Fruit fly (Drosophila melanogaster) whole organism, wandering third instar larva: Measurements from ENCODE around the gene Galphaf.

Experiments used
- CG9705 ChIP-seq: fragments of 200-800 bp; sonication (Bioruptor generic); optimal IDR thresholded peaks from 2 replicates; lab custom pipeline; 2018; ENCODE audit warnings: missing biosample characterization, mild to moderate bottlenecking, missing genetic modification characterization
- CrebA ChIP-seq: fragments of 200-800 bp; sonication (Bioruptor generic); optimal IDR thresholded peaks from 2 replicates; lab custom pipeline; 2016; ENCODE audit warnings: missing biosample characterization, mild to moderate bottlenecking, missing genetic modification characterization, borderline replicate concordance
- Dif ChIP-seq: fragments of 200-275, 200-300 bp; sonication (Bioruptor generic); optimal IDR thresholded peaks from 2 replicates; lab custom pipeline; 2018; ENCODE audit warnings: missing biosample characterization, missing genetic modification characterization; ENCODE audit not compliant: partially characterized antibody
- GATAd ChIP-seq: sonication (Bioruptor generic); optimal IDR thresholded peaks from 2 replicates; lab custom pipeline; 2016; ENCODE audit warnings: missing biosample characterization, missing genetic modification characterization
- HLH106 ChIP-seq: fragments of 200-800 bp; optimal IDR thresholded peaks from 3 replicates; lab custom pipeline; 2019; ENCODE audit warnings: missing biosample characterization, mild to moderate bottlenecking, missing genetic modification characterization, moderate library complexity
- Hr78 ChIP-seq: fragments of >200 bp; optimal IDR thresholded peaks from 2 replicates; lab custom pipeline; 2017; ENCODE audit warnings: missing biosample characterization, missing genetic modification characterization
- Hr83 ChIP-seq: fragments of 200-300 bp; sonication (Bioruptor generic); optimal IDR thresholded peaks from 2 replicates; lab custom pipeline; 2016; ENCODE audit warnings: missing biosample characterization, mild to moderate bottlenecking, missing genetic modification characterization, moderate library complexity; ENCODE audit not compliant: poor library complexity, severe bottlenecking
- Jra ChIP-seq: sonication (Bioruptor generic); optimal IDR thresholded peaks from 2 replicates; lab custom pipeline; 2016; ENCODE audit warnings: missing biosample characterization, missing genetic modification characterization
- Mio ChIP-seq: sonication (Bioruptor generic); optimal IDR thresholded peaks from 2 replicates; lab custom pipeline; 2016; ENCODE audit warnings: missing biosample characterization, missing genetic modification characterization
- N ChIP-seq: fragments of >200 bp; optimal IDR thresholded peaks from 2 replicates; lab custom pipeline; 2018; ENCODE audit warnings: missing biosample characterization, missing external identifiers, missing genetic modification characterization
- Rel ChIP-seq, 2 experiments: fragments of 200-800 bp; sonication (Bioruptor generic) in 1 of 2; optimal IDR thresholded peaks; 2 replicates in 1 of 2; 3 replicates in 1 of 2; lab custom pipeline; 2016 to 2019; ENCODE audit warnings: mild to moderate bottlenecking in 2 of 2, missing biosample characterization in 2 of 2, missing genetic modification characterization in 2 of 2, moderate library complexity in 1 of 2
- Sp1 ChIP-seq: fragments of 200-800 bp; sonication (Bioruptor generic); optimal IDR thresholded peaks from 3 replicates; lab custom pipeline; 2019; ENCODE audit warnings: missing biosample characterization, mild to moderate bottlenecking, missing genetic modification characterization, moderate library complexity
- Vsx2 ChIP-seq: fragments of 200-300, 225-300 bp; sonication (Bioruptor generic); optimal IDR thresholded peaks from 2 replicates; lab custom pipeline; 2018; ENCODE audit warnings: missing biosample characterization, missing genetic modification characterization; ENCODE audit not compliant: partially characterized antibody
- brk ChIP-seq: fragments of 200-800 bp; sonication (Bioruptor generic); optimal IDR thresholded peaks from 2 replicates; lab custom pipeline; 2016; ENCODE audit warnings: missing biosample characterization, mild to moderate bottlenecking, missing genetic modification characterization
- dl ChIP-seq, 2 experiments: fragments of 175-275, 200-275 bp in 1 of 2; fragments of 200-275 bp in 1 of 2; sonication (Bioruptor generic); optimal IDR thresholded peaks; lab custom pipeline; 2018; ENCODE audit warnings: mild to moderate bottlenecking in 2 of 2, missing biosample characterization in 2 of 2, missing genetic modification characterization in 2 of 2, moderate library complexity in 2 of 2; ENCODE audit not compliant: partially characterized antibody in 2 of 2, insufficient read depth in 1 of 2
- dmrt93B ChIP-seq: fragments of 200-800 bp; sonication (Bioruptor generic); optimal IDR thresholded peaks from 2 replicates; lab custom pipeline; 2018; ENCODE audit warnings: missing biosample characterization, mild to moderate bottlenecking, missing genetic modification characterization
- ey ChIP-seq: fragments of 200-800 bp; sonication (Bioruptor generic); optimal IDR thresholded peaks from 2 replicates; lab custom pipeline; 2016; ENCODE audit warnings: missing biosample characterization, missing genetic modification characterization
- fru ChIP-seq: fragments of 200-800 bp; sonication (Bioruptor generic); optimal IDR thresholded peaks from 3 replicates; lab custom pipeline; 2016; ENCODE audit warnings: missing biosample characterization, mild to moderate bottlenecking, missing genetic modification characterization
- h ChIP-seq: fragments of 200-800 bp; sonication (Bioruptor generic); optimal IDR thresholded peaks from 3 replicates; lab custom pipeline; 2016; ENCODE audit warnings: missing biosample characterization, mild to moderate bottlenecking, missing genetic modification characterization
- jim ChIP-seq: fragments of 175-275, 200-325 bp; sonication (Bioruptor generic); optimal IDR thresholded peaks from 2 replicates; lab custom pipeline; 2016; ENCODE audit warnings: missing biosample characterization, mild to moderate bottlenecking, missing genetic modification characterization
- lola ChIP-seq: fragments of >200 bp; optimal IDR thresholded peaks from 2 replicates; lab custom pipeline; 2017; ENCODE audit warnings: missing biosample characterization, missing genetic modification characterization
- psq ChIP-seq: fragments of 200-800 bp; sonication (Bioruptor generic); optimal IDR thresholded peaks from 3 replicates; lab custom pipeline; 2017; ENCODE audit warnings: missing biosample characterization, mild to moderate bottlenecking, missing genetic modification characterization, moderate library complexity
- sv ChIP-seq: fragments of 200-800 bp; sonication (Bioruptor generic); optimal IDR thresholded peaks from 3 replicates; lab custom pipeline; 2016; ENCODE audit warnings: missing biosample characterization, missing genetic modification characterization
- usp ChIP-seq: fragments of >200 bp; optimal IDR thresholded peaks from 2 replicates; lab custom pipeline; 2017; ENCODE audit warnings: missing biosample characterization, missing genetic modification characterization
- woc ChIP-seq: sonication (Bioruptor generic); optimal IDR thresholded peaks from 2 replicates; lab custom pipeline; 2016; ENCODE audit warnings: missing biosample characterization, mild to moderate bottlenecking, missing genetic modification characterization

The Galphaf gene

dm6 chr3L:16667663-16668465, at the start of gene Galphaf:
TSS of gene Galphaf (minus strand) at chr3L:16667934.
- TF ChIP-seq Hr83 (GFP tag; lab: Kevin White, UChicago) = peak; percentile 18
- TF ChIP-seq dl (GFP tag; optimal IDR thresholded peaks at IDR 0.05; lab: Kevin White, UChicago; ENCODE audit: insufficient read depth in 1 of 2, partially characterized antibody in 2 of 2) = peak; percentile 18 to 85
- TF ChIP-seq fru (GFP tag; lab: Kevin White, UChicago) = peak; percentile 26
- no peak for TF ChIP-seq psq (GFP tag; lab: Kevin White, UChicago)
- no peak for TF ChIP-seq Rel (GFP tag; optimal IDR thresholded peaks at IDR 0.05; lab: Kevin White, UChicago)
- TF ChIP-seq Rel (tag; optimal IDR thresholded peaks at IDR 0.05; lab: Kevin White, UChicago) = peak; percentile 28
- TF ChIP-seq Mio (GFP tag; lab: Kevin White, UChicago) = no peak
- no peak for TF ChIP-seq GATAd (GFP tag; lab: Kevin White, UChicago)
- no peak for TF ChIP-seq Sp1 (GFP tag; lab: Kevin White, UChicago)
- TF ChIP-seq N (GFP tag; lab: Kevin White, UChicago) = no peak
- peak; percentile 86 for TF ChIP-seq Dif (GFP tag; lab: Kevin White, UChicago)
- TF ChIP-seq h (GFP tag; lab: Kevin White, UChicago) = peak; percentile 53
- TF ChIP-seq Vsx2 (GFP tag; lab: Kevin White, UChicago) = peak; percentile 73
- TF ChIP-seq jim (GFP tag; lab: Kevin White, UChicago) = no peak
- no peak for TF ChIP-seq ey
- no peak for TF ChIP-seq usp (GFP tag; lab: Kevin White, UChicago)

- TF ChIP-seq h (GFP tag; lab: Kevin White, UChicago) (no peak), Hr83 (GFP tag; lab: Kevin White, UChicago) (no peak), dmrt93B (GFP tag; lab: Kevin White, UChicago) (no peak), dl (GFP tag; optimal IDR thresholded peaks at IDR 0.05; lab: Kevin White, UChicago; ENCODE audit: insufficient read depth in 1 of 2, partially characterized antibody in 2 of 2) (no peak), CG9705 (GFP tag; lab: Kevin White, UChicago) (no peak)
These were observed 46.4 kb upstream of the Galphaf start for dm6 chr3L:16714193-16714538.

- TF ChIP-seq HLH106 (tag; lab: Kevin White, UChicago) = no peak
- no peak for TF ChIP-seq Hr78 (GFP tag; lab: Kevin White, UChicago)
- TF ChIP-seq h (GFP tag; lab: Kevin White, UChicago) = no peak
- TF ChIP-seq dmrt93B (GFP tag; lab: Kevin White, UChicago) = no peak
- TF ChIP-seq CG9705 (GFP tag; lab: Kevin White, UChicago) = no peak
- no peak for TF ChIP-seq Sp1 (GFP tag; lab: Kevin White, UChicago)
- TF ChIP-seq Dif (GFP tag; lab: Kevin White, UChicago) = no peak
- no peak for TF ChIP-seq Mio (GFP tag; lab: Kevin White, UChicago)
- no peak for TF ChIP-seq CrebA (GFP tag; lab: Kevin White, UChicago)
- no peak for TF ChIP-seq psq (GFP tag; lab: Kevin White, UChicago)
- TF ChIP-seq fru (GFP tag; lab: Kevin White, UChicago) = no peak
- no peak for TF ChIP-seq Jra (GFP tag; lab: Kevin White, UChicago)
- no peak for TF ChIP-seq lola (GFP tag; lab: Kevin White, UChicago)
- TF ChIP-seq sv (GFP tag; lab: Kevin White, UChicago) = no peak
- TF ChIP-seq brk (GFP tag; lab: Kevin White, UChicago) = no peak
These were observed 45.9 kb upstream of the Galphaf start for dm6 chr3L:16713446-16714192.

- no peak for TF ChIP-seq GATAd (GFP tag; lab: Kevin White, UChicago)
- TF ChIP-seq woc (GFP tag; lab: Kevin White, UChicago) = no peak
- TF ChIP-seq fru (GFP tag; lab: Kevin White, UChicago) = no peak
- TF ChIP-seq Hr78 (GFP tag; lab: Kevin White, UChicago) = no peak
- TF ChIP-seq N (GFP tag; lab: Kevin White, UChicago) = no peak
These were observed 44.6 kb upstream of the Galphaf start for dm6 chr3L:16712371-16712770.
